Worm (Caenorhabditis elegans): Measurements from ENCODE around the gene swt-7.

The swt-7 gene

ce11 chrV:5032176-5032575, 1.6 kb upstream of the swt-7 start (continued):
- TF ChIP-seq nhr-41 (GFP tag; IDR thresholded peaks at IDR 0.05) (no peak), nhr-48 (tag; optimal IDR thresholded peaks at IDR 0.05) (peak; percentile 14), arid-1 (GFP tag; conservative IDR thresholded peaks at IDR 0.05) (no peak), nhr-42 (GFP tag; IDR thresholded peaks at IDR 0.05) (no peak), jun-1 (tag; optimal IDR thresholded peaks at IDR 0.05) (no peak), egl-27 (tag; optimal IDR thresholded peaks at IDR 0.05) (no peak), ceh-32 (tag; optimal IDR thresholded peaks at IDR 0.05; ENCODE audit: poor library complexity) (no peak), ceh-20 (GFP tag; IDR thresholded peaks at IDR 0.05) (no peak), nhr-28 (tag; optimal IDR thresholded peaks at IDR 0.05) (peak; percentile 21), unc-62 (GFP tag; optimal IDR thresholded peaks at IDR 0.05 in 1 of 2) (peak in 1 of 2 experiments; percentile 89), unc-62 (tag; optimal IDR thresholded peaks at IDR 0.05) (no peak), madf-5 (GFP tag; IDR thresholded peaks at IDR 0.05) (no peak), nhr-11 (tag; optimal IDR thresholded peaks at IDR 0.05) (peak; percentile 45), ceh-28 (tag; optimal IDR thresholded peaks at IDR 0.05) (no peak), ces-1 (GFP tag; optimal IDR thresholded peaks at IDR 0.05) (no peak), lin-38 (GFP tag; IDR thresholded peaks at IDR 0.05) (no peak), egl-43 (GFP tag; IDR thresholded peaks at IDR 0.05) (no peak), unc-39 (tag; optimal IDR thresholded peaks at IDR 0.05) (no peak), duxl-1 (tag; optimal IDR thresholded peaks at IDR 0.05; ENCODE audit: poor library complexity) (no peak), zip-2 (tag; optimal IDR thresholded peaks at IDR 0.05) (peak; percentile 26), T20F7.1 (GFP tag; optimal IDR thresholded peaks at IDR 0.05) (peak; percentile 17), snpc-1.2 (GFP tag; IDR thresholded peaks at IDR 0.05) (no peak), madf-9 (GFP tag; conservative IDR thresholded peaks at IDR 0.05) (no peak), fkh-10 (GFP tag; optimal IDR thresholded peaks at IDR 0.05) (no peak), lin-1 (GFP tag; IDR thresholded peaks at IDR 0.05) (0 out of 2 replicates have a peak, but pooled peaks have one; percentile 9), cey-2 (tag; optimal IDR thresholded peaks at IDR 0.05; ENCODE audit: borderline replicate concordance, insufficient read depth) (no peak), nhr-102 (tag; optimal IDR thresholded peaks at IDR 0.05) (peak; percentile 42)

ce11 chrV:5031764-5032163, 1.1 kb upstream of the swt-7 start:
- TF ChIP-seq ZK337.2 (GFP tag; IDR thresholded peaks at IDR 0.05) (no peak), lir-3 (tag; optimal IDR thresholded peaks at IDR 0.05) (no peak), fos-1 (tag; optimal IDR thresholded peaks at IDR 0.05) (no peak), nhr-48 (tag; optimal IDR thresholded peaks at IDR 0.05) (peak; percentile 24), dmd-6 (GFP tag; IDR thresholded peaks at IDR 0.05) (peak; percentile 12; the same call in 1 of the 2 replicates), daf-16 (GFP tag; optimal IDR thresholded peaks at IDR 0.05) (no peak), daf-16 (tag; optimal IDR thresholded peaks at IDR 0.05) (peak; percentile 3), nhr-28 (tag; optimal IDR thresholded peaks at IDR 0.05) (peak; percentile 93), ceh-62 (tag; optimal IDR thresholded peaks at IDR 0.05) (no peak)

ce11 chrV:5030212-5030611, 403 bp downstream of the swt-7 start:
- TF ChIP-seq F49E8.2 (tag; optimal IDR thresholded peaks at IDR 0.05; ENCODE audit: borderline replicate concordance): no peak
- TF ChIP-seq ZK337.2 (GFP tag; IDR thresholded peaks at IDR 0.05): no peak
- no peak for TF ChIP-seq D1046.2 (GFP tag; IDR thresholded peaks at IDR 0.05)
- peak; percentile 23 for TF ChIP-seq mxl-3 (GFP tag; optimal IDR thresholded peaks at IDR 0.05)
- no peak for TF ChIP-seq ZK546.5 (tag; optimal IDR thresholded peaks at IDR 0.05)
- no peak for TF ChIP-seq arid-1 (GFP tag; conservative IDR thresholded peaks at IDR 0.05)
- no peak for TF ChIP-seq duxl-1 (tag; optimal IDR thresholded peaks at IDR 0.05; ENCODE audit: poor library complexity)
- no peak for TF ChIP-seq mxl-2 (GFP tag; conservative IDR thresholded peaks at IDR 0.05)
- TF ChIP-seq ctbp-1 (GFP tag; IDR thresholded peaks at IDR 0.05): no peak
- TF ChIP-seq lim-7 (GFP tag; IDR thresholded peaks at IDR 0.05): no peak
- no peak for TF ChIP-seq pha-4 (GFP tag; IDR thresholded peaks at IDR 0.05)
- TF ChIP-seq pha-4 (tag; optimal IDR thresholded peaks at IDR 0.05): no peak
- TF ChIP-seq tag-97 (GFP tag; IDR thresholded peaks at IDR 0.05): no peak
- TF ChIP-seq pqm-1 (tag; optimal IDR thresholded peaks at IDR 0.05): peak; percentile 89
- TF ChIP-seq lsy-2 (tag; optimal IDR thresholded peaks at IDR 0.05): no peak
- peak; percentile 76 for TF ChIP-seq nhr-77 (tag; optimal IDR thresholded peaks at IDR 0.05)
- TF ChIP-seq nhr-10 (tag; optimal IDR thresholded peaks at IDR 0.05): no peak
- TF ChIP-seq dpl-1 (GFP tag; optimal IDR thresholded peaks at IDR 0.05): no peak
- peak; percentile 14 for TF ChIP-seq nhr-48 (tag; optimal IDR thresholded peaks at IDR 0.05)
- no peak for TF ChIP-seq ztf-11 (tag; optimal IDR thresholded peaks at IDR 0.05)
- TF ChIP-seq nhr-102 (tag; optimal IDR thresholded peaks at IDR 0.05): peak; percentile 78
- TF ChIP-seq mes-2 (tag; optimal IDR thresholded peaks at IDR 0.05; ENCODE audit: poor library complexity, severe bottlenecking): no peak

Data from whole organism, L4 larva.